Worm (Caenorhabditis elegans) whole organism, L4 larva: ENCODE data around the gene ZK470.14.

Experiments
- T20F7.1 ChIP-seq: fragments of 200-800 bp; sonication (Bioruptor generic); optimal IDR thresholded peaks from 2 replicates; lab custom pipeline; 2018; ENCODE audit warnings: mild to moderate bottlenecking, missing genetic modification characterization, missing compliant biosample characterization
- Y105C5A.15 ChIP-seq: fragments of 200-800 bp; sonication (Bioruptor generic); IDR thresholded peaks from 2 replicates; pipeline ENCODE4 v1.3.6; 2022; ENCODE audit warnings: missing genetic modification characterization, missing compliant biosample characterization
- ZK546.5 ChIP-seq, 2 experiments: sonication (generic microtip); optimal IDR thresholded peaks; 2 replicates each; lab custom pipeline; 2017; ENCODE audit warnings: missing biosample characterization in 2 of 2, missing genetic modification characterization in 2 of 2
- aly-2 ChIP-seq: sonication (generic microtip); optimal IDR thresholded peaks from 2 replicates; lab custom pipeline; 2018; ENCODE audit warnings: missing biosample characterization, missing genetic modification characterization
- arid-1 ChIP-seq: fragments of 200-800 bp; sonication (Bioruptor generic); conservative IDR thresholded peaks from 2 replicates; pipeline ENCODE4 v1.3.6; 2022; ENCODE audit warnings: missing genetic modification reagents, missing genetic modification characterization, missing compliant biosample characterization
- daf-12 ChIP-seq: fragments of 150-350 bp; optimal IDR thresholded peaks from 2 replicates; lab custom pipeline; 2014; ENCODE audit warnings: missing biosample characterization, missing genetic modification reagents, missing genetic modification characterization
- lin-15B ChIP-seq: fragments of 150-350 bp; sonication (generic microtip); optimal IDR thresholded peaks from 3 replicates; lab custom pipeline; 2014; ENCODE audit warnings: missing biosample characterization, missing genetic modification characterization
- lin-38 ChIP-seq: fragments of 200-800 bp; sonication (Bioruptor generic); IDR thresholded peaks from 2 replicates; pipeline ENCODE4 v1.3.6; 2022; ENCODE audit warnings: missing genetic modification reagents, missing genetic modification characterization, missing compliant biosample characterization
- pqm-1 ChIP-seq: sonication (generic microtip); optimal IDR thresholded peaks from 2 replicates; lab custom pipeline; 2017; ENCODE audit warnings: missing biosample characterization, missing genetic modification characterization
- tag-97 ChIP-seq: fragments of 200-800 bp; sonication (Bioruptor generic); IDR thresholded peaks from 2 replicates; pipeline ENCODE4 v1.3.6; 2022; ENCODE audit warnings: missing genetic modification characterization, missing compliant biosample characterization
- unc-130 ChIP-seq: sonication (generic microtip); optimal IDR thresholded peaks from 2 replicates; lab custom pipeline; 2016; ENCODE audit warnings: missing genetic modification reagents, missing genetic modification characterization, missing compliant biosample characterization
- unc-62 ChIP-seq, 3 experiments: fragments of 150-350 bp in 1 of 3; sonication (generic microtip); optimal IDR thresholded peaks in 2 of 3; peaks in 1 of 3; 1 replicate in 1 of 3; 2 replicates in 2 of 3; lab custom pipeline; 2014 to 2017; ENCODE audit warnings: missing biosample characterization in 3 of 3, missing genetic modification characterization in 3 of 3, missing genetic modification reagents in 3 of 3, missing genotype in 1 of 3

- no peak for TF ChIP-seq daf-12 (tag; lab: Kevin White, UChicago)
- no peak for TF ChIP-seq aly-2 (tag; lab: Kevin White, UChicago)
- no peak for TF ChIP-seq pqm-1
- TF ChIP-seq tag-97 (GFP tag; lab: Robert Waterston, UW): no peak
- no peak for TF ChIP-seq lin-15B (tag; lab: Kevin White, UChicago)
- no peak for TF ChIP-seq ZK546.5 (tag; optimal IDR thresholded peaks at IDR 0.05; lab: Kevin White, UChicago)
- no peak for TF ChIP-seq arid-1 (GFP tag; lab: Robert Waterston, UW)
- no peak for TF ChIP-seq T20F7.1
- no peak for TF ChIP-seq unc-130
- TF ChIP-seq unc-62 (GFP tag; optimal IDR thresholded peaks at IDR 0.05 in 1 of 2; lab: Kevin White, UChicago): no peak
- no peak for TF ChIP-seq unc-62 (tag; optimal IDR thresholded peaks at IDR 0.05; lab: Kevin White, UChicago)
- no peak for TF ChIP-seq lin-38 (GFP tag; lab: Robert Waterston, UW)
- TF ChIP-seq Y105C5A.15 (GFP tag; lab: Robert Waterston, UW): no peak
These were observed 19.4 kb downstream of the ZK470.14 start, which contains the start of gene mrp-6 for ce11 chrX:4186656-4187055.
